Worm (Caenorhabditis elegans) whole organism, L3 larva: ENCODE measurements around the gene F21C10.18.

Source experiments
- R02D3.7 ChIP-seq: fragments of 150-350 bp; optimal IDR thresholded peaks from 2 replicates; lab custom pipeline; 2014; ENCODE audit warnings: missing biosample characterization, missing genetic modification characterization
- ama-1 ChIP-seq: fragments of 150-350 bp; optimal IDR thresholded peaks from 2 replicates; lab custom pipeline; 2018
- egl-27 ChIP-seq: sonication (generic microtip); optimal IDR thresholded peaks from 4 replicates; lab custom pipeline; 2017; ENCODE audit warnings: missing biosample characterization, missing genetic modification reagents, missing genetic modification characterization
- fos-1 ChIP-seq: fragments of 150-350 bp; optimal IDR thresholded peaks from 2 replicates; lab custom pipeline; 2014; ENCODE audit warnings: missing biosample characterization, missing genetic modification characterization
- mml-1 ChIP-seq: fragments of 150-350 bp; sonication (generic microtip); optimal IDR thresholded peaks from 3 replicates; lab custom pipeline; 2014; ENCODE audit warnings: missing biosample characterization, missing genetic modification characterization
- nfya-1 ChIP-seq: sonication (generic microtip); optimal IDR thresholded peaks from 2 replicates; lab custom pipeline; 2017; ENCODE audit warnings: missing genetic modification characterization, mild to moderate bottlenecking, missing compliant biosample characterization, antibody characterized with exemption, moderate library complexity; ENCODE audit not compliant: insufficient read depth
- nhr-12 ChIP-seq: fragments of 150-350 bp; optimal IDR thresholded peaks from 2 replicates; lab custom pipeline; 2014; ENCODE audit warnings: missing biosample characterization, missing genetic modification characterization
- nhr-76 ChIP-seq: fragments of 150-350 bp; sonication (generic microtip); optimal IDR thresholded peaks from 5 replicates; lab custom pipeline; 2014; ENCODE audit warnings: missing biosample characterization, missing genetic modification characterization
- skn-1 ChIP-seq: fragments of 150-350 bp; optimal IDR thresholded peaks from 2 replicates; lab custom pipeline; 2014; ENCODE audit warnings: missing biosample characterization, missing genetic modification characterization
- unc-62 ChIP-seq: fragments of 150-350 bp; sonication (generic microtip); optimal IDR thresholded peaks from 4 replicates; lab custom pipeline; 2014; ENCODE audit warnings: missing biosample characterization, missing genetic modification reagents, missing genetic modification characterization

DNA sequence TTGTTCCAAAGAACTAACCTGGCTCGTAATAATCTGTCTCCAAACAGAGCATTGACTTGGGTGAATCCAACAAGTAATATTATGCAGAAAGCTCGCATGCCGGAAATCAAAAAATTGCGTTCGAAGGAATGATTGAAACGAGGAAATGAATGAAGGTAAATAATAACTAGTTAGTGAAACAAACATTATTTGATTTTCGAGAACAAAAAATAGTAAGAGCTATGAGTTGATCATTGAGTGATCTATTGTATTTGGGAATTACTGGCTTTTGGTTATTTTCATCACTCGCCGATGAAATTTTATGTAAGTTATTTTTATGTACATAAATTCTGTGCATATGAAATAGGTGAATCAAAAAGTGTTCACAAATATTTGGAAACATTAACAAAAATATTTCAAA, 46.5 kb downstream of the F21C10.18 start, which contains the start of gene B0222.5:
- TF ChIP-seq nhr-76 (tag; lab: Kevin White, UChicago) (no peak), R02D3.7 (tag; lab: Kevin White, UChicago) (no peak), unc-62 (GFP tag; lab: Kevin White, UChicago) (no peak), skn-1 (tag; lab: Kevin White, UChicago) (no peak), fos-1 (tag; lab: Kevin White, UChicago) (no peak), nhr-12 (no peak), mml-1 (tag; lab: Kevin White, UChicago) (no peak), ama-1 (lab: Kevin White, UChicago) (no peak), nfya-1 (tag; lab: Kevin White, UChicago) (no peak), egl-27 (tag; lab: Kevin White, UChicago) (no peak)
